Fruit fly (Drosophila melanogaster) Kc167 (cell line): ENCODE data around the gene mbo.

ENCODE experiments used
- insv ChIP-seq: fragments of >200 bp; optimal IDR thresholded peaks from 3 replicates; lab custom pipeline; 2018; ENCODE audit warnings: missing external identifiers
- psq ChIP-seq: fragments of >200 bp; optimal IDR thresholded peaks from 2 replicates; lab custom pipeline; 2017; ENCODE audit warnings: missing external identifiers

DNA sequence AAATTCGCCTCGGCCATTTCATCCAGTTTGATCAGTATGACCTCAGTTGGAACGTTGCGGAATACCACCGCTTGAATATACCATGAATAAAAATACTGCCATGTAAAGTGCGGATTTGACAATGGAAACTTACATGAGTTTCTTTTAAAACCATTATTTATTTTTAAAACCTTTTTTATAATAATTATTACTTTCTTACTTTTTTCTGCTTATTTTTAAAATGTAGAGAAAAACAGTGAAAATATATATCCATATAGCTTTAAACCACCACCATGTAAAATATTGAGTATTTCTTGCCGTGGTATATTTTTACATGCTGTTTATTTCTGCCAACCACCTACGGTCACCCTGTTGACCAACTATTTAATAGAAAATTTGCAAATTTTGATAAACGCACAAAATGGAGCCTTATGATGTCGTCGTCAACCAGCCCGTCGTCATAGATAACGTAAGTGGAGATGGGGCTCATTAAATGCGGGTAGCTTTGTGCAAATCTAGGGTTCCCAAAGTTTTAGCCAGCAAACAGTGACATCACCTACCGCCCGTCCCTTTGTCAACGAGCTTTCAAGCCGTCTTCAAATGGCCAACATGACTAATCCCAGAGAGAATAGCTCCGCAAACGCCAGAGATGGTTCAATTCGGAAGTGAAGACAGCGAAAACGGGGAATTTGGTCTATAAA is 12.7 kb upstream of the mbo start, which contains the start of gene Arp1:
- no peak for TF ChIP-seq psq (lab: Kevin White, UChicago)
- TF ChIP-seq insv (lab: Kevin White, UChicago) = no peak
